Worm (Caenorhabditis elegans): ENCODE data around the gene C08F1.8.
A peak's percentile ranks its signal among the peaks of the same experiment; 100 is the strongest.
"Not testable (repeated sequence)": the region's sequence is repeated elsewhere in the genome, so short reads cannot be mapped to it uniquely, and the experiment has no call there.

C08F1.8 gene

ce11 chrII:1824329-1824728, 16.2 kb upstream of the C08F1.8 start, which contains the start of gene math-41:
math-41 (plus strand) TSS chrII:1824629.
- TF ChIP-seq ceh-43 (GFP tag; optimal IDR thresholded peaks at IDR 0.05); lin-32 (GFP tag; optimal IDR thresholded peaks at IDR 0.05); pha-4 (tag; optimal IDR thresholded peaks at IDR 0.05): not testable (repeated sequence)

DNA sequence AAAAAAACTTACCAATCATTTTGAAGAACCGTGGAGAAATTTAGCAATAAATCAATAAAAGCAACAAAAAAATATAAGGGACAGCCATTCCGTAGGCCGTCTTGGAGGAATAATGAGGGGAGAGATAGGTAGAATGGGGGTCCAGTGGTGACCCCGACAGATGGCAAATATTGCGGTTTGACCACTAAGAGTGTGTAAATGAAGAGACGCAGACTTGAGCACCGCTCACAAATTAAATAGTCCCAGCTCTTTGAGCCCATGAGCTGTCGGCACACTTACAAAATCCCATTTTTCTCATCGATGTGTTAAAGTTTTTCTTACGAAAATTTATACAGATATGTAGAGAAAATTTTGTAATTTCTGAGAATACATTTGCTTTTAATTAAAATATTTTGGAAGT, 12.7 kb upstream of the C08F1.8 start, which contains the start of gene fbxa-3:
Gene fbxa-3 (minus strand): TSS at position 101 of the 400 bp plus-strand sequence.
- peak; percentile 27 for TF ChIP-seq ces-1 (GFP tag; optimal IDR thresholded peaks at IDR 0.05)
- peak; percentile 66 for TF ChIP-seq cnd-1 (tag; optimal IDR thresholded peaks at IDR 0.05)
- TF ChIP-seq mab-5 (tag; optimal IDR thresholded peaks at IDR 0.05): no peak
- no peak for TF ChIP-seq mep-1 (tag; optimal IDR thresholded peaks at IDR 0.05)

DNA sequence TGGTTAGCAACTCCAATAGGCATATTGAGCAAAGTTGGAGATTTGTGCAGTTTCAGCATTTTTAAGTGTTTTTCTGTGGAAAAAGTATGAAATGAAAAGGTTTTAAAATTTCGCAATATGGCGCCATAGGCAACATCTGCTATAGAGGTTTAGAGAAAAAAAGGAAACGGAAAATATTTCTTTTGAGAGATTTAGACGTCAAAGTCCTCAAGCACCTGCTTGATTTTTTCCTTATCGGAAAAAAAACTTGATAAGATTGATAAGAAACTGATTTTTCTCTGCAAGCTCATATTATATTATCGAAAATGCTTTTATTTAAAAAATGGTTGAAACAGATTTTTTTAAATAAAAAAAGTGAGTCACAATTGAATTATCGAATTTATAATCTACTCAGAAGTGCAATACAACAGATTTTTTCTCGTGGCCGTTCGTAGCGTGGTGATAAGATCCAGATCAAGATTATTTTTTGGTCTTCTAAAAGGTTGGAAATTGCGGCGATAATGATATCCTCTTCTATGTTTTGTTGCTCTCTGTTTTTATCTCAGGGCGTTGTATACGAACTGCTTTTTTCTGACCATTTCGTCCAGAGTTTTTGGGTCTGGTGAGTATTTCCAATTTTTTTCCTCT, 11.9 kb upstream of the C08F1.8 start, which contains the start of gene fbxc-19:
Gene fbxc-19 (plus strand): TSS at position 536 of the 627 bp plus-strand sequence.
- peak; percentile 12 for TF ChIP-seq mep-1 (tag; optimal IDR thresholded peaks at IDR 0.05)
- no peak for TF ChIP-seq ztf-11 (tag; optimal IDR thresholded peaks at IDR 0.05)
- no peak for TF ChIP-seq lin-13 (tag; optimal IDR thresholded peaks at IDR 0.05)
- TF ChIP-seq nhr-2 (tag; optimal IDR thresholded peaks at IDR 0.05): no peak
- no peak for TF ChIP-seq mls-2 (tag; optimal IDR thresholded peaks at IDR 0.05)
- no peak for TF ChIP-seq flh-1 (GFP tag; optimal IDR thresholded peaks at IDR 0.05)
- TF ChIP-seq ceh-83 (GFP tag; optimal IDR thresholded peaks at IDR 0.05): no peak
- TF ChIP-seq hlh-1 (tag; optimal IDR thresholded peaks at IDR 0.05): no peak
- TF ChIP-seq sem-2 (GFP tag; optimal IDR thresholded peaks at IDR 0.05): no peak
- TF ChIP-seq ceh-43 (GFP tag; optimal IDR thresholded peaks at IDR 0.05): no peak
- TF ChIP-seq bed-3 (GFP tag; optimal IDR thresholded peaks at IDR 0.05): no peak
- TF ChIP-seq drap-1 (GFP tag; optimal IDR thresholded peaks at IDR 0.05): no peak
- no peak for TF ChIP-seq pha-4 (tag; optimal IDR thresholded peaks at IDR 0.05)
- TF ChIP-seq ceh-39 (tag; optimal IDR thresholded peaks at IDR 0.05): no peak
- TF ChIP-seq elt-1 (tag; optimal IDR thresholded peaks at IDR 0.05; ENCODE audit: borderline replicate concordance, insufficient read depth): peak; percentile 92
- TF ChIP-seq sptf-1 (tag; optimal IDR thresholded peaks at IDR 0.05): no peak
- peak; percentile 63 for TF ChIP-seq elt-3 (tag; optimal IDR thresholded peaks at IDR 0.05)

DNA sequence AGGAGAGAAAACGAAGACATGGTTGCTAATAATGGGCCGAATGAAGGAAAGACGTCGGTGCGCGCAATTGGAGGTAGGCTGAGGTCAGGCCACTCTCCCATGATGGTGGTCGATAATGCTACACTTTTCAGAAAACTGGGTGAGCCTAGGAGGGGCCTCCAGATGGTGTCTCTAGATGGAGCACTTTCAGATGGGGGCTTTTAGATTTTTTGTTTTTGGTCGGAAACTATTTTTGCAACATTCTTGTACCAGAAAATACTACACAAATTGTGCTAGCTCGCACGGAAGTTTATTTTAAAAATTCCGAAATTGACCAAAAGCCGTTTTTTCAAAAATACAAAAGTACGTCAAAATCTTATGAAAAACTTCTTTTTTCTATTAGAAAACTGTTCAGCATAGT, 10.2 kb upstream of the C08F1.8 start, which contains the start of gene fbxb-10:
Gene fbxb-10 (minus strand): TSS at position 101 of the 400 bp plus-strand sequence.
- TF ChIP-seq nhr-76 (tag; optimal IDR thresholded peaks at IDR 0.05) (no peak), flh-1 (GFP tag; optimal IDR thresholded peaks at IDR 0.05) (no peak), hlh-1 (tag; optimal IDR thresholded peaks at IDR 0.05) (no peak), ces-1 (GFP tag; optimal IDR thresholded peaks at IDR 0.05) (no peak), ceh-83 (GFP tag; optimal IDR thresholded peaks at IDR 0.05) (no peak), blmp-1 (tag; optimal IDR thresholded peaks at IDR 0.05) (no peak), mls-2 (tag; optimal IDR thresholded peaks at IDR 0.05) (no peak), ztf-11 (tag; optimal IDR thresholded peaks at IDR 0.05) (no peak), lin-13 (tag; optimal IDR thresholded peaks at IDR 0.05) (no peak), nhr-12 (tag; optimal IDR thresholded peaks at IDR 0.05) (no peak), lsy-2 (tag; optimal IDR thresholded peaks at IDR 0.05) (no peak), bed-3 (GFP tag; optimal IDR thresholded peaks at IDR 0.05) (no peak), ceh-43 (GFP tag; optimal IDR thresholded peaks at IDR 0.05) (no peak), nhr-2 (tag; optimal IDR thresholded peaks at IDR 0.05) (no peak), sptf-1 (tag; optimal IDR thresholded peaks at IDR 0.05) (no peak), M03D4.4 (tag; optimal IDR thresholded peaks at IDR 0.05) (no peak), cnd-1 (tag; optimal IDR thresholded peaks at IDR 0.05) (no peak), ham-2 (GFP tag; optimal IDR thresholded peaks at IDR 0.05) (no peak), ceh-39 (tag; optimal IDR thresholded peaks at IDR 0.05) (no peak)

- TF ChIP-seq lin-13 (tag; optimal IDR thresholded peaks at IDR 0.05): no peak
- TF ChIP-seq flh-1 (GFP tag; optimal IDR thresholded peaks at IDR 0.05): no peak
- TF ChIP-seq hlh-1 (tag; optimal IDR thresholded peaks at IDR 0.05): peak; percentile 59
Observed at ce11 chrII:1816053-1816452, 7.9 kb upstream of the C08F1.8 start.

DNA sequence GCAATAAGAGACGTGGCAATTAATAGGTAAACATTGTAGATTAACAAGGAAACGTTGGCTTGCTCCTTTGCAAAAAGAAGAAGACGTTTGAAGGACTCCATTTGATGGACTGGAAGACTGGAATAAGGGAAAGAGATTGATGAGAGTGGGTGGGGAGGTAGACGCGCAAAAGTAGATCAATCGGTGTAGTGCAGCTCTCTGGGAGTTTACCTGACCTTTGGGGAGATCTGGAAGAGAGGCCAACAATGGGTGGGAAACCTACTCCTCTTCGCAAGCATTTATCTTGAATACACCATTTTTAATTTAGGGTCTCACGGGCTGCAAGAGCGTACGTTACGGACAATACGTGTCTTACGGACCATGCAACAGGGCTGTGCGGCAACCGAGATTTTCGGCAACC, 1.8 kb downstream of the C08F1.8 start, which contains the start of gene C08F1.12:
Gene C08F1.12 (minus strand): TSS at position 101 of the 400 bp plus-strand sequence.
- no peak for TF ChIP-seq zip-8 (tag; optimal IDR thresholded peaks at IDR 0.05)

Measured in whole organism, mixed stage, embryonic.